Worm (Caenorhabditis elegans): ENCODE measurements around the gene twk-35.

DNA sequence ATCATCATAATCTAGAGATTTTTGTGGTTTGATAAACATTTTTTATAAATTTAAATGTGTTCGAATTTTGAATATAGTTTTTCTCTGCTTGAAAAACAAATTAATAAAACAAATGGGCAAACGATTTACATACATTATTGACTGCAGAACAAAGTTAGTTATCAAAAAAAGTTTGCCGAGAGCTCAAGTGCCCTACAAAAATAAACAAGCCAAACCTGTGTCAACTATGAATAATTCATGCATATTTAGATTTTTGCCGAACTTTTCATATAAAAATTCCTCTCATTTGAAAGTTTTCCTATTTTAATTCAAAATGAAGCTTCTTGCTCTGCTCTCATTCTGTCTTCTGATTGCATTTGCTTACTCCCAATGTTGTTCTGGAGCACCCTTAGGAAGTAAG, 46.9 kb upstream of the twk-35 start, which contains the start of gene sshk-1:
- TF ChIP-seq lin-15B (tag; optimal IDR thresholded peaks at IDR 0.05), result no peak
- no peak for TF ChIP-seq fos-1 (tag; optimal IDR thresholded peaks at IDR 0.05)
- no peak for TF ChIP-seq ztf-11 (tag; optimal IDR thresholded peaks at IDR 0.05)
- TF ChIP-seq unc-62 (GFP tag; optimal IDR thresholded peaks at IDR 0.05 in 1 of 2), result no peak
- no peak for TF ChIP-seq unc-62 (tag; optimal IDR thresholded peaks at IDR 0.05)
- no peak for TF ChIP-seq ceh-28 (tag; optimal IDR thresholded peaks at IDR 0.05)
- TF ChIP-seq lin-38 (GFP tag; IDR thresholded peaks at IDR 0.05), result no peak
- TF ChIP-seq skn-1 (tag; optimal IDR thresholded peaks at IDR 0.05), result no peak
- no peak for TF ChIP-seq aly-2 (tag; optimal IDR thresholded peaks at IDR 0.05)

Data from whole organism, L4 larva.